Worm (Caenorhabditis elegans) whole organism, late embryonic: ENCODE results near the gene spig-7.

Source experiments
- F13H6.1 ChIP-seq: sonication (generic microtip); optimal IDR thresholded peaks from 2 replicates; lab custom pipeline; 2016; ENCODE audit warnings: missing genetic modification characterization, missing compliant biosample characterization
- ceh-24 ChIP-seq: sonication (generic microtip); optimal IDR thresholded peaks from 2 replicates; lab custom pipeline; 2016; ENCODE audit warnings: mild to moderate bottlenecking, missing genetic modification characterization, missing compliant biosample characterization
- ceh-34 ChIP-seq: sonication (generic microtip); optimal IDR thresholded peaks from 2 replicates; lab custom pipeline; 2016; ENCODE audit warnings: mild to moderate bottlenecking, missing genetic modification characterization, missing compliant biosample characterization
- dve-1 ChIP-seq: sonication (generic microtip); optimal IDR thresholded peaks from 2 replicates; lab custom pipeline; 2017; ENCODE audit warnings: antibody characterized with exemption, mild to moderate bottlenecking, missing genetic modification characterization, missing compliant biosample characterization
- eyg-1 ChIP-seq: sonication (generic microtip); optimal IDR thresholded peaks from 2 replicates; lab custom pipeline; 2016; ENCODE audit warnings: missing genotype, missing genetic modification characterization, missing compliant biosample characterization
- lim-6 ChIP-seq: sonication (generic microtip); optimal IDR thresholded peaks from 2 replicates; lab custom pipeline; 2016; ENCODE audit warnings: missing genetic modification characterization, missing compliant biosample characterization
- mec-3 ChIP-seq: sonication (generic microtip); optimal IDR thresholded peaks from 2 replicates; lab custom pipeline; 2016; ENCODE audit warnings: borderline replicate concordance, missing genetic modification characterization, missing compliant biosample characterization
- npax-4 ChIP-seq: sonication (generic microtip); optimal IDR thresholded peaks from 2 replicates; lab custom pipeline; 2016; ENCODE audit warnings: missing genetic modification characterization, missing compliant biosample characterization
- pag-3 ChIP-seq: sonication (generic microtip); optimal IDR thresholded peaks from 2 replicates; lab custom pipeline; 2016; ENCODE audit warnings: missing compliant biosample characterization, missing genetic modification characterization, borderline replicate concordance
- pqm-1 ChIP-seq: sonication (generic microtip); optimal IDR thresholded peaks from 2 replicates; lab custom pipeline; 2016; ENCODE audit warnings: missing genetic modification characterization, missing compliant biosample characterization
- rnt-1 ChIP-seq: sonication (generic microtip); optimal IDR thresholded peaks from 2 replicates; lab custom pipeline; 2016; ENCODE audit warnings: missing genetic modification characterization, missing compliant biosample characterization
- ttx-3 ChIP-seq: sonication (generic microtip); optimal IDR thresholded peaks from 2 replicates; lab custom pipeline; 2016; ENCODE audit warnings: missing genetic modification reagents, missing genetic modification characterization, missing compliant biosample characterization
- zip-5 ChIP-seq: sonication (generic microtip); optimal IDR thresholded peaks from 2 replicates; lab custom pipeline; 2016; ENCODE audit warnings: missing genetic modification characterization, missing compliant biosample characterization

ce11 chrV:1499140-1499539 is 4.6 kb downstream of the spig-7 start, which contains the start of gene sru-27:
- no peak for TF ChIP-seq mec-3 (tag; lab: Kevin White, UChicago)
- TF ChIP-seq ceh-34 (tag; lab: Kevin White, UChicago) = no peak
- no peak for TF ChIP-seq lim-6 (tag; lab: Kevin White, UChicago)
- no peak for TF ChIP-seq eyg-1 (tag; lab: Kevin White, UChicago)
- TF ChIP-seq rnt-1 (tag; lab: Kevin White, UChicago) = no peak
- no peak for TF ChIP-seq ceh-24
- no peak for TF ChIP-seq pag-3
- no peak for TF ChIP-seq npax-4
- TF ChIP-seq ttx-3 (tag; lab: Kevin White, UChicago) = no peak
- no peak for TF ChIP-seq F13H6.1
- no peak for TF ChIP-seq pqm-1
- TF ChIP-seq zip-5 (tag; lab: Kevin White, UChicago) = no peak
- TF ChIP-seq dve-1 = no peak
